Worm (Caenorhabditis elegans) whole organism, L1 larva: ENCODE data around the gene F26C11.4.

Experiments used
- C04F5.9 ChIP-seq: sonication (generic microtip); optimal IDR thresholded peaks from 2 replicates; lab custom pipeline; 2016; ENCODE audit warnings: missing genetic modification characterization, missing compliant biosample characterization
- F16B12.6 ChIP-seq: fragments of 150-350 bp; optimal IDR thresholded peaks from 2 replicates; lab custom pipeline; 2014; ENCODE audit warnings: missing biosample characterization, missing genetic modification characterization
- Y116A8C.19 ChIP-seq: sonication (generic microtip); optimal IDR thresholded peaks from 2 replicates; lab custom pipeline; 2016; ENCODE audit warnings: missing compliant biosample characterization, missing genetic modification characterization, borderline replicate concordance
- alr-1 ChIP-seq: fragments of 200-800 bp; sonication (Bioruptor generic); optimal IDR thresholded peaks from 2 replicates; lab custom pipeline; 2018; ENCODE audit warnings: borderline replicate concordance, mild to moderate bottlenecking, missing genetic modification characterization, missing compliant biosample characterization
- aly-2 ChIP-seq: fragments of 150-350 bp; optimal IDR thresholded peaks from 2 replicates; lab custom pipeline; 2014; ENCODE audit warnings: missing biosample characterization, missing genetic modification characterization
- blmp-1 ChIP-seq: fragments of 150-350 bp; optimal IDR thresholded peaks from 2 replicates; lab custom pipeline; 2014; ENCODE audit warnings: missing biosample characterization, missing genetic modification characterization
- ceh-63 ChIP-seq: fragments of 200-800 bp; sonication (Bioruptor generic); optimal IDR thresholded peaks from 2 replicates; lab custom pipeline; 2018; ENCODE audit warnings: mild to moderate bottlenecking, missing genetic modification characterization, missing compliant biosample characterization
- ceh-8 ChIP-seq: fragments of 200-800 bp; sonication (Bioruptor generic); optimal IDR thresholded peaks from 2 replicates; lab custom pipeline; 2018; ENCODE audit warnings: mild to moderate bottlenecking, missing genetic modification characterization, moderate library complexity, missing compliant biosample characterization
- ceh-82 ChIP-seq, 3 experiments: fragments of 150-350 bp in 1 of 3; sonication (generic microtip) in 2 of 3; optimal IDR thresholded peaks; 2 replicates each; lab custom pipeline; 2014 to 2017; ENCODE audit warnings: missing biosample characterization in 3 of 3, missing genetic modification characterization in 3 of 3
- ceh-88 ChIP-seq: fragments of 200-800 bp; sonication (Bioruptor generic); IDR thresholded peaks from 2 replicates; pipeline ENCODE4 v1.3.6; 2022; ENCODE audit warnings: missing genetic modification characterization, missing compliant biosample characterization
- ces-1 ChIP-seq: fragments of 150-350 bp; optimal IDR thresholded peaks from 2 replicates; lab custom pipeline; 2014; ENCODE audit warnings: missing biosample characterization, missing genetic modification reagents, missing genetic modification characterization
- dpl-1 ChIP-seq, 3 experiments: fragments of 150-350 bp in 2 of 3; sonication (generic microtip) in 1 of 3; optimal IDR thresholded peaks; 2 replicates each; lab custom pipeline; 2014 to 2017; ENCODE audit warnings: missing biosample characterization in 3 of 3, missing genetic modification characterization in 3 of 3, missing genetic modification reagents in 3 of 3
- dsc-1 ChIP-seq: sonication (generic microtip); optimal IDR thresholded peaks from 2 replicates; lab custom pipeline; 2016; ENCODE audit warnings: mild to moderate bottlenecking, missing genetic modification characterization, missing compliant biosample characterization
- egl-27 ChIP-seq, 2 experiments: fragments of 150-350 bp in 1 of 2; sonication (generic microtip); optimal IDR thresholded peaks; 3 replicates each; lab custom pipeline; 2017 to 2018; ENCODE audit warnings: missing biosample characterization in 2 of 2, missing genetic modification characterization in 2 of 2, missing genetic modification reagents in 2 of 2
- elt-2 ChIP-seq: sonication (generic microtip); optimal IDR thresholded peaks from 2 replicates; lab custom pipeline; 2016; ENCODE audit warnings: missing genetic modification characterization, mild to moderate bottlenecking, inconsistent platforms, missing compliant biosample characterization, missing genetic modification reagents
- fkh-4 ChIP-seq: sonication (generic microtip); optimal IDR thresholded peaks from 2 replicates; lab custom pipeline; 2016; ENCODE audit warnings: missing compliant biosample characterization, missing genetic modification characterization, borderline replicate concordance
- fkh-8 ChIP-seq: sonication (generic microtip); optimal IDR thresholded peaks from 2 replicates; lab custom pipeline; 2016; ENCODE audit warnings: mild to moderate bottlenecking, missing genetic modification characterization, missing compliant biosample characterization
- grh-1 ChIP-seq: fragments of 200-800 bp; sonication (Bioruptor generic); IDR thresholded peaks from 2 replicates; pipeline ENCODE4 v1.3.6; 2022; ENCODE audit warnings: missing genetic modification reagents, missing genetic modification characterization, missing compliant biosample characterization
- hlh-17 ChIP-seq: fragments of 200-800 bp; sonication (Bioruptor generic); optimal IDR thresholded peaks from 2 replicates; lab custom pipeline; 2018; ENCODE audit warnings: missing genetic modification characterization, mild to moderate bottlenecking, missing compliant biosample characterization, moderate library complexity, borderline replicate concordance
- hpl-2 ChIP-seq: fragments of 150-350 bp; optimal IDR thresholded peaks from 2 replicates; lab custom pipeline; 2014; ENCODE audit warnings: missing biosample characterization, missing genetic modification reagents, missing genetic modification characterization
- isw-1 ChIP-seq: fragments of 200-800 bp; sonication (Bioruptor generic); IDR thresholded peaks from 2 replicates; pipeline ENCODE4 v1.3.6; 2022; ENCODE audit warnings: missing genetic modification characterization, missing compliant biosample characterization
- lin-13 ChIP-seq: fragments of 150-350 bp; optimal IDR thresholded peaks from 2 replicates; lab custom pipeline; 2014; ENCODE audit warnings: missing biosample characterization, missing genetic modification reagents, missing genetic modification characterization
- lin-14 ChIP-seq: fragments of 200-800 bp; sonication (Bioruptor generic); optimal IDR thresholded peaks from 2 replicates; lab custom pipeline; 2018; ENCODE audit warnings: mild to moderate bottlenecking, missing genetic modification characterization, moderate library complexity, missing compliant biosample characterization
- lin-15B ChIP-seq: fragments of 150-350 bp; sonication (generic microtip); optimal IDR thresholded peaks from 3 replicates; lab custom pipeline; 2014; ENCODE audit warnings: missing biosample characterization, missing genetic modification characterization
- lin-35 ChIP-seq, 2 experiments: fragments of 150-350 bp; optimal IDR thresholded peaks; 2 replicates each; lab custom pipeline; 2014; ENCODE audit warnings: missing biosample characterization in 2 of 2, missing genetic modification characterization in 2 of 2, missing genetic modification reagents in 2 of 2
- lin-39 ChIP-seq: fragments of 150-350 bp; optimal IDR thresholded peaks from 2 replicates; lab custom pipeline; 2014; ENCODE audit warnings: missing biosample characterization, missing genetic modification reagents, missing genetic modification characterization
- lir-3 ChIP-seq: sonication (generic microtip); optimal IDR thresholded peaks from 2 replicates; lab custom pipeline; 2016; ENCODE audit warnings: mild to moderate bottlenecking, missing genetic modification characterization, moderate library complexity, missing compliant biosample characterization; ENCODE audit not compliant: poor library complexity
- mab-9 ChIP-seq: fragments of 200-800 bp; sonication (Bioruptor generic); IDR thresholded peaks from 2 replicates; pipeline ENCODE4 v1.3.6; 2022; ENCODE audit warnings: missing genetic modification reagents, missing genetic modification characterization, missing compliant biosample characterization
- mdl-1 ChIP-seq, 2 experiments: fragments of 150-350 bp; optimal IDR thresholded peaks; 2 replicates each; lab custom pipeline; 2014 to 2017; ENCODE audit warnings: missing biosample characterization in 2 of 2, missing genetic modification characterization in 2 of 2, inconsistent platforms in 1 of 2
- mep-1 ChIP-seq: fragments of 150-350 bp; optimal IDR thresholded peaks from 2 replicates; lab custom pipeline; 2014; ENCODE audit warnings: missing biosample characterization, missing genetic modification characterization
- nhr-11 ChIP-seq: fragments of 150-350 bp; optimal IDR thresholded peaks from 2 replicates; lab custom pipeline; 2014; ENCODE audit warnings: missing biosample characterization, missing genetic modification characterization
- nhr-12 ChIP-seq: sonication (generic microtip); optimal IDR thresholded peaks from 2 replicates; lab custom pipeline; 2017; ENCODE audit warnings: missing biosample characterization, missing genetic modification characterization
- nhr-19 ChIP-seq: fragments of 200-800 bp; sonication (Bioruptor generic); conservative IDR thresholded peaks from 2 replicates; pipeline ENCODE4 v1.3.6; 2022; ENCODE audit warnings: missing genetic modification characterization, missing compliant biosample characterization
- nhr-237 ChIP-seq: fragments of 150-350 bp; optimal IDR thresholded peaks from 2 replicates; lab custom pipeline; 2014; ENCODE audit warnings: missing biosample characterization, missing genetic modification characterization
- nhr-28 ChIP-seq: fragments of 150-350 bp; optimal IDR thresholded peaks from 2 replicates; lab custom pipeline; 2014; ENCODE audit warnings: missing biosample characterization, missing genetic modification characterization
- nhr-47 ChIP-seq: sonication (generic microtip); optimal IDR thresholded peaks from 2 replicates; lab custom pipeline; 2016; ENCODE audit warnings: mild to moderate bottlenecking, missing genetic modification characterization, moderate library complexity, missing compliant biosample characterization
- nhr-84 ChIP-seq: sonication (generic microtip); optimal IDR thresholded peaks from 2 replicates; lab custom pipeline; 2017; ENCODE audit warnings: missing biosample characterization, missing genetic modification characterization
- pax-3 ChIP-seq: fragments of 200-800 bp; sonication (Bioruptor generic); optimal IDR thresholded peaks from 2 replicates; lab custom pipeline; 2018; ENCODE audit warnings: mild to moderate bottlenecking, missing genetic modification characterization, moderate library complexity, missing compliant biosample characterization
- pqm-1 ChIP-seq: sonication (generic microtip); optimal IDR thresholded peaks from 3 replicates; lab custom pipeline; 2017; ENCODE audit warnings: missing biosample characterization, missing genetic modification characterization
- rnt-1 ChIP-seq: sonication (generic microtip); optimal IDR thresholded peaks from 2 replicates; lab custom pipeline; 2016; ENCODE audit warnings: mild to moderate bottlenecking, missing genetic modification characterization, moderate library complexity, missing compliant biosample characterization
- skn-1 ChIP-seq: fragments of 150-350 bp; optimal IDR thresholded peaks from 2 replicates; lab custom pipeline; 2014; ENCODE audit warnings: missing biosample characterization, missing genetic modification characterization
- snu-23 ChIP-seq: sonication (generic microtip); optimal IDR thresholded peaks from 2 replicates; lab custom pipeline; 2016; ENCODE audit warnings: missing genetic modification characterization, missing compliant biosample characterization
- sptf-1 ChIP-seq: fragments of 150-350 bp; optimal IDR thresholded peaks from 2 replicates; lab custom pipeline; 2014; ENCODE audit warnings: missing biosample characterization, missing genetic modification characterization
- tbx-2 ChIP-seq: sonication (generic microtip); optimal IDR thresholded peaks from 2 replicates; lab custom pipeline; 2016; ENCODE audit warnings: missing genetic modification characterization, missing compliant biosample characterization
- unc-130 ChIP-seq: fragments of 150-350 bp; optimal IDR thresholded peaks from 2 replicates; lab custom pipeline; 2017; ENCODE audit warnings: missing biosample characterization, missing genetic modification characterization, inconsistent platforms
- unc-30 ChIP-seq: sonication (generic microtip); optimal IDR thresholded peaks from 2 replicates; lab custom pipeline; 2017; ENCODE audit warnings: missing biosample characterization, missing genetic modification characterization
- unc-86 ChIP-seq: sonication (generic microtip); optimal IDR thresholded peaks from 2 replicates; lab custom pipeline; 2016; ENCODE audit warnings: missing genetic modification characterization, missing compliant biosample characterization
- unc-98 ChIP-seq: fragments of 200-800 bp; sonication (Bioruptor generic); IDR thresholded peaks from 2 replicates; pipeline ENCODE4 v1.3.6; 2022; ENCODE audit warnings: missing genetic modification characterization, missing compliant biosample characterization
- xbp-1 ChIP-seq: sonication (generic microtip); optimal IDR thresholded peaks from 2 replicates; lab custom pipeline; 2016; ENCODE audit warnings: missing genetic modification characterization, missing compliant biosample characterization
- zag-1 ChIP-seq: fragments of 150-350 bp; optimal IDR thresholded peaks from 2 replicates; lab custom pipeline; 2014; ENCODE audit warnings: missing biosample characterization, missing genetic modification characterization
- zip-4 ChIP-seq: fragments of 200-800 bp; sonication (Bioruptor generic); optimal IDR thresholded peaks from 2 replicates; lab custom pipeline; 2018; ENCODE audit warnings: mild to moderate bottlenecking, missing genetic modification characterization, moderate library complexity, missing compliant biosample characterization
- ztf-4 ChIP-seq: fragments of 150-350 bp; optimal IDR thresholded peaks from 2 replicates; lab custom pipeline; 2014; ENCODE audit warnings: missing biosample characterization, missing genetic modification characterization

The F26C11.4 gene

DNA sequence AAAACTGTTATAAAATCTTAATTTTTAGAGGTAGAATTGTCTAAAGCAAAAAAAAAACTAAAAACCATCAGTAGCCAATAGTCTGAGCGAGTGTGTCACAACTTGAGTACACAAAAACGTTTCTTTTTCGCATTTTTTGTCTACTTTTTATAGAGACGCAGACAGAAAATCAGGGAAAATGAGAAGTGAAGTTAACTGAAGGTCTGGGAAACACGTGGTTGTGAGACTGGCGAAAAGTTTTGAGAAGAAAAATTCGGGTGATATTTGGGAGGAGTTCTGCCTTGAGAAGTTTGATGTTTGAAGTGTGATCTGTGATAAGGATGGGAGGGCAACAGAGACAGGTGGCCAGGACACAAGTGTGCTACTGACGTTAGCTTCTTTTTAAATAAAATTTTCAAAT lies 21.5 kb upstream of the F26C11.4 start (continued):
- TF ChIP-seq nhr-19 (GFP tag; lab: Robert Waterston, UW) = peak; percentile 83
- no peak for TF ChIP-seq ceh-63 (GFP tag; lab: Kevin White, UChicago)
- peak; percentile 60 for TF ChIP-seq ztf-4 (tag; lab: Kevin White, UChicago)
- peak; percentile 11 to 75 for TF ChIP-seq egl-27 (tag; optimal IDR thresholded peaks at IDR 0.05; lab: Kevin White, UChicago)
- TF ChIP-seq aly-2 (tag; lab: Kevin White, UChicago) = no peak
- no peak for TF ChIP-seq unc-30 (tag; lab: Kevin White, UChicago)
- no peak for TF ChIP-seq ces-1 (GFP tag; lab: Kevin White, UChicago)
- TF ChIP-seq elt-2 (tag; lab: Kevin White, UChicago) = peak; percentile 54
- peak; percentile 60 for TF ChIP-seq unc-130 (tag; lab: Kevin White, UChicago)
- peak; percentile 97 for TF ChIP-seq blmp-1 (tag; lab: Kevin White, UChicago)
- no peak for TF ChIP-seq sptf-1 (tag; lab: Kevin White, UChicago)
- TF ChIP-seq zag-1 (tag; lab: Kevin White, UChicago) = no peak
- TF ChIP-seq tbx-2 (tag; lab: Kevin White, UChicago) = peak; percentile 80
- no peak for TF ChIP-seq pqm-1
- TF ChIP-seq isw-1 = 0 out of 2 replicates have a peak, but pooled peaks have one; percentile 3
- TF ChIP-seq lin-13 (GFP tag; lab: Kevin White, UChicago) = peak; percentile 83
- peak; percentile 19 for TF ChIP-seq nhr-237 (tag; lab: Kevin White, UChicago)
- TF ChIP-seq rnt-1 (tag; lab: Kevin White, UChicago) = peak; percentile 76
- peak; percentile 14 to 59 (median 26) for TF ChIP-seq ceh-82 (tag; optimal IDR thresholded peaks at IDR 0.05; lab: Kevin White, UChicago)
- peak; percentile 11 for TF ChIP-seq lin-15B (tag; lab: Kevin White, UChicago)
- no peak for TF ChIP-seq ceh-8 (GFP tag; lab: Kevin White, UChicago)
- peak; percentile 87 for TF ChIP-seq mep-1 (tag; lab: Kevin White, UChicago)
- TF ChIP-seq hpl-2 (GFP tag; lab: Kevin White, UChicago) = no peak
- peak; percentile 75 for TF ChIP-seq nhr-47 (tag; lab: Kevin White, UChicago)
- TF ChIP-seq xbp-1 (tag; lab: Kevin White, UChicago) = peak; percentile 50
- TF ChIP-seq lin-35 (GFP tag; optimal IDR thresholded peaks at IDR 0.05; lab: Kevin White, UChicago) = peak; percentile 75 to 87
- peak; percentile 51 for TF ChIP-seq skn-1 (tag; lab: Kevin White, UChicago)
- 0 out of 2 replicates have a peak, but pooled peaks have one; percentile 8 for TF ChIP-seq grh-1 (GFP tag; lab: Robert Waterston, UW)
- peak; percentile 42 for TF ChIP-seq lin-39 (tag; lab: Kevin White, UChicago)
- no peak for TF ChIP-seq unc-86 (tag; lab: Kevin White, UChicago)
- TF ChIP-seq zip-4 (GFP tag; lab: Kevin White, UChicago) = no peak
- TF ChIP-seq Y116A8C.19 = no peak
- TF ChIP-seq dpl-1 (GFP tag; optimal IDR thresholded peaks at IDR 0.05; lab: Kevin White, UChicago) = peak; percentile 56 to 71 (median 66)
- peak; percentile 88 for TF ChIP-seq nhr-11 (tag; lab: Kevin White, UChicago)
- TF ChIP-seq mdl-1 (tag; optimal IDR thresholded peaks at IDR 0.05; lab: Kevin White, UChicago) = peak; percentile 37 to 98
- TF ChIP-seq fkh-8 = peak; percentile 56
- TF ChIP-seq F16B12.6 = no peak
- peak; percentile 37 for TF ChIP-seq nhr-84 (tag; lab: Kevin White, UChicago)
- peak; percentile 20 for TF ChIP-seq C04F5.9 (tag; lab: Kevin White, UChicago)
- TF ChIP-seq alr-1 (tag; lab: Kevin White, UChicago) = no peak
- peak; percentile 97 for TF ChIP-seq lin-14
- TF ChIP-seq nhr-12 (tag; lab: Kevin White, UChicago) = no peak
- no peak for TF ChIP-seq pax-3 (tag; lab: Kevin White, UChicago)
- TF ChIP-seq ceh-88 (GFP tag; lab: Robert Waterston, UW) = no peak
- TF ChIP-seq nhr-28 (tag; lab: Kevin White, UChicago) = no peak
- peak; percentile 94 for TF ChIP-seq snu-23 (GFP tag; lab: Kevin White, UChicago)
- TF ChIP-seq fkh-4 (tag; lab: Kevin White, UChicago) = no peak
- TF ChIP-seq hlh-17 (GFP tag; lab: Kevin White, UChicago) = no peak
- TF ChIP-seq mab-9 (GFP tag; lab: Robert Waterston, UW) = no peak
- peak; percentile 66 for TF ChIP-seq lir-3 (tag; lab: Kevin White, UChicago)
- TF ChIP-seq unc-98 (GFP tag; lab: Robert Waterston, UW) = no peak; the same call in 1 of the 2 replicates
- peak; percentile 43 for TF ChIP-seq dsc-1 (tag; lab: Kevin White, UChicago)
